Worm (Caenorhabditis elegans) whole organism, L3 larva: ENCODE results near the gene scd-2.

ENCODE experiments used
- aly-2 ChIP-seq: fragments of 150-350 bp; optimal IDR thresholded peaks from 2 replicates; lab custom pipeline; 2014; ENCODE audit warnings: missing biosample characterization, missing genetic modification characterization
- nhr-11 ChIP-seq: fragments of 150-350 bp; optimal IDR thresholded peaks from 2 replicates; lab custom pipeline; 2014; ENCODE audit warnings: missing biosample characterization, missing genetic modification characterization
- unc-62 ChIP-seq: fragments of 150-350 bp; sonication (generic microtip); optimal IDR thresholded peaks from 4 replicates; lab custom pipeline; 2014; ENCODE audit warnings: missing biosample characterization, missing genetic modification reagents, missing genetic modification characterization

DNA sequence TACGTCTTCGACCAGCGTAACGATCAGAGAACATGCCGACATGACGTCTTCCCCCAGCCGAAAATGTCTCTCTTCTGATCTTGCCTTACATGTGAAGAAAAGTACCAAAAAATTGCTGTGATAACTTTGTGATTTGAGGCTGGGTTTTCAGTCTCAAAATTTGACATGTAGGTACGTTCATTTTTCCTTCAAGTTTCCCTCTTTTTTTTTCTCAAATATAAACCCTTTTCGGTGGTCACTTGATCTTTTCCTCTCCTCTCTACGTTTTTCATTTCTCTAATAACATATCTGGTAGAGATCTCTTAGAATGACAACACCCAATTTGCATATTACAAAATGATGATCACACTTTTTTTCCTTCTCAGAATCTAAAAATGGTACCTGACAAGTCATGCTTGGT is 11.1 kb upstream of the scd-2 start, which contains the start of gene nhr-37:
- TF ChIP-seq unc-62 (GFP tag; lab: Kevin White, UChicago) (no peak), aly-2 (no peak), nhr-11 (no peak)
